Fruit fly (Drosophila melanogaster): ENCODE measurements around the gene CG6693.
A peak's percentile ranks its signal among the peaks of the same experiment; 100 is the strongest.

The CG6693 gene

DNA sequence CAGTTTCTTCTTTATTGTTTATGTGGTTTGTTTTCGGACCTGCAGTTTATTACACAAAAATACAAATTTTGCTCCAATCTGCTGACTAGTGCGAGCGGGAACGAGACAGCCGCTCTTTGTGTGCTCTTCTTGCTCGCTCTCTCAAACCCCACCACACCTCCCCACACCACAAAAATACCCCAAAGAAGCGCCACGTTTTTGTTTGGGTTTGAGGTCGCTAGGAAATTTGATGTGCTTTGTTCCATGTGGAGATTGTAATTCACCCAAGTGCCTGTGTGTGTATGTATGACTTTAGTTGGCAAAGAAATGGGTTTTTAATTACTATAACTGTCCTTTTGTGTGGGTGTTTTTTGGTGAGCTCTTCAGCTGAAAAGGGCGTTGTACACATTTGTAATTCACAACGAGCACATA lies 23.4 kb downstream of the CG6693 start:
- TF ChIP-seq Pif1A (GFP tag; optimal IDR thresholded peaks at IDR 0.05), result no peak
- TF ChIP-seq Ets98B (GFP tag; IDR thresholded peaks at IDR 0.05), result no peak
- no peak for TF ChIP-seq Pif1B (GFP tag; optimal IDR thresholded peaks at IDR 0.05)
- TF ChIP-seq CG8159 (tag; optimal IDR thresholded peaks at IDR 0.05), result no peak
- TF ChIP-seq fd96Ca (GFP tag; IDR thresholded peaks at IDR 0.05), result peak; percentile 47; the same call in 1 of the 3 replicates
- TF ChIP-seq CG32121 (GFP tag; IDR thresholded peaks at IDR 0.05), result 0 out of 2 replicates have a peak, but pooled peaks have one; percentile 14
- TF ChIP-seq Snoo (tag; optimal IDR thresholded peaks at IDR 0.05), result no peak
- no peak for TF ChIP-seq CG15710 (tag; optimal IDR thresholded peaks at IDR 0.05)
- TF ChIP-seq D1 (tag; optimal IDR thresholded peaks at IDR 0.05), result no peak
- no peak for TF ChIP-seq CG9948 (tag; optimal IDR thresholded peaks at IDR 0.05)
- no peak for TF ChIP-seq rn (GFP tag; IDR thresholded peaks at IDR 0.05)
- no peak for TF ChIP-seq CG10348 (GFP tag; IDR thresholded peaks at IDR 0.05)
- TF ChIP-seq CG17806 (tag; optimal IDR thresholded peaks at IDR 0.05), result no peak
- TF ChIP-seq CG8301 (tag; optimal IDR thresholded peaks at IDR 0.05), result no peak
- no peak for TF ChIP-seq EcR (GFP tag; optimal IDR thresholded peaks at IDR 0.05)
- TF ChIP-seq gl (tag; optimal IDR thresholded peaks at IDR 0.05), result no peak
- 0 out of 3 replicates have a peak, but pooled peaks have one; percentile 11 for TF ChIP-seq CG4496 (GFP tag; IDR thresholded peaks at IDR 0.05)
- TF ChIP-seq CG34367 (tag; optimal IDR thresholded peaks at IDR 0.05), result no peak
- TF ChIP-seq CG12605 (GFP tag; IDR thresholded peaks at IDR 0.05), result 0 out of 2 replicates have a peak, but pooled peaks have one; percentile 35
- no peak for TF ChIP-seq CG13204 (GFP tag; optimal IDR thresholded peaks at IDR 0.05)
- TF ChIP-seq CG14655 (GFP tag; optimal IDR thresholded peaks at IDR 0.05), result no peak

DNA sequence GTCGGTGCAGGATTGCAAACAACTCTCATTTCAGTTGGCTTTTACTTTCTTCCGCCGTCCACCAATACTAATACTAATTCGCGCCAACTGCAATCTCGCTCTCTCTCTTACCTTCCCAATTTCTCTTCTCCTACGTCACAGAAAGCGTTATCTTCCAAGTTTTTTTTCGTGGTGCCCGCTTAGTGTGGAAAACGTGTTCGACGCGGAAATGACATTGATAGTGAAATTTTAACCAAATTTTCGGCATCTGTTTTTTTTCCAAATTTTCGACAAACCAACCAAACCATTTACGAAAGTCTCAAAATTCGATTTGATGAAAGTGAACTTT lies 24.1 kb downstream of the CG6693 start, which contains the start of gene cu:
cu (plus strand) TSS at position 204 of the 328 bp plus-strand sequence.
- TF ChIP-seq EcR (GFP tag; optimal IDR thresholded peaks at IDR 0.05) (no peak), fd96Ca (GFP tag; IDR thresholded peaks at IDR 0.05) (peak; percentile 93)

- TF ChIP-seq CG8301 (tag; optimal IDR thresholded peaks at IDR 0.05) (peak; percentile 99), Pif1A (GFP tag; optimal IDR thresholded peaks at IDR 0.05) (peak; percentile 44), Snoo (tag; optimal IDR thresholded peaks at IDR 0.05) (peak; percentile 99), CG17806 (tag; optimal IDR thresholded peaks at IDR 0.05) (peak; percentile 98), CG9948 (tag; optimal IDR thresholded peaks at IDR 0.05) (peak; percentile 100), rn (GFP tag; IDR thresholded peaks at IDR 0.05) (peak; percentile 97), CG8159 (tag; optimal IDR thresholded peaks at IDR 0.05) (peak; percentile 99), CG10348 (GFP tag; IDR thresholded peaks at IDR 0.05) (peak; percentile 97), CG34367 (tag; optimal IDR thresholded peaks at IDR 0.05) (peak; percentile 96), Pif1B (GFP tag; optimal IDR thresholded peaks at IDR 0.05) (peak; percentile 93), gl (tag; optimal IDR thresholded peaks at IDR 0.05) (peak; percentile 89), EcR (GFP tag; optimal IDR thresholded peaks at IDR 0.05) (peak; percentile 97), Ets98B (GFP tag; IDR thresholded peaks at IDR 0.05) (peak; percentile 95), CG14655 (GFP tag; optimal IDR thresholded peaks at IDR 0.05) (peak; percentile 100), fd96Ca (GFP tag; IDR thresholded peaks at IDR 0.05) (no peak), D1 (tag; optimal IDR thresholded peaks at IDR 0.05) (peak; percentile 99), CG15710 (tag; optimal IDR thresholded peaks at IDR 0.05) (peak; percentile 99), CG4496 (GFP tag; IDR thresholded peaks at IDR 0.05) (peak; percentile 97), CG12605 (GFP tag; IDR thresholded peaks at IDR 0.05) (peak; percentile 94), CG13204 (GFP tag; optimal IDR thresholded peaks at IDR 0.05) (peak; percentile 86), CG32121 (GFP tag; IDR thresholded peaks at IDR 0.05) (peak; percentile 99)
Measured at dm6 chr3R:11196648-11197388, 24.6 kb downstream of the CG6693 start.

DNA sequence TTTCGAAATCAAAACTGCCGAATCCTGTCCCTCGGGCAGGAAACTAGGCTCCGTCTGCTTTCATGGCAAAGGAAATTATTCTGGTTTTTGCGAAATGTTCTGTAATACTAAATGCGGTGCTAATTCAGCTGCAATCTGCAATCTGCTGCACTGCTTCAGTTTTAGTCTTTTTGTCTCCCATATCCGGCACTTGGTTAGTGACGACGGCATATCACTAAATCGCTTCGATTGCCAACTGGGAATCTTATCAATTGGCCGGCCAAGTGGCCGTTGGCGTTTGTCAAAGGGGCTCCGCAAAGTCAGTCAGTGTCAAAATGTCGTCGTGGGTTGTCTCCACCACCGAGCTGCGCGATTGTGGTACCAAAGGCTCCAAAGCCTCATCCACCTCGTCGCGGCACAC lies 25.6 kb downstream of the CG6693 start, which contains the start of gene CG18577:
CG18577 (plus strand) TSS at position 301 of the 400 bp plus-strand sequence.
- no peak for TF ChIP-seq CG4496 (GFP tag; IDR thresholded peaks at IDR 0.05)
- TF ChIP-seq CG32121 (GFP tag; IDR thresholded peaks at IDR 0.05), result no peak
- TF ChIP-seq fd96Ca (GFP tag; IDR thresholded peaks at IDR 0.05), result no peak
- TF ChIP-seq CG12605 (GFP tag; IDR thresholded peaks at IDR 0.05), result no peak
- no peak for TF ChIP-seq gl (tag; optimal IDR thresholded peaks at IDR 0.05)
- no peak for TF ChIP-seq CG13204 (GFP tag; optimal IDR thresholded peaks at IDR 0.05)
- no peak for TF ChIP-seq rn (GFP tag; IDR thresholded peaks at IDR 0.05)
- TF ChIP-seq CG34367 (tag; optimal IDR thresholded peaks at IDR 0.05), result no peak
- no peak for TF ChIP-seq CG17806 (tag; optimal IDR thresholded peaks at IDR 0.05)
- no peak for TF ChIP-seq CG9948 (tag; optimal IDR thresholded peaks at IDR 0.05)
- TF ChIP-seq D1 (tag; optimal IDR thresholded peaks at IDR 0.05), result no peak
- TF ChIP-seq Pif1B (GFP tag; optimal IDR thresholded peaks at IDR 0.05), result no peak

- TF ChIP-seq CG14655 (GFP tag; optimal IDR thresholded peaks at IDR 0.05) (no peak), CG17806 (tag; optimal IDR thresholded peaks at IDR 0.05) (no peak), fd96Ca (GFP tag; IDR thresholded peaks at IDR 0.05) (no peak)
Measured at dm6 chr3R:11178300-11178699, 43.1 kb downstream of the CG6693 start.

- TF ChIP-seq CG14655 (GFP tag; optimal IDR thresholded peaks at IDR 0.05), result no peak
- no peak for TF ChIP-seq CG12605 (GFP tag; IDR thresholded peaks at IDR 0.05)
- TF ChIP-seq CG17806 (tag; optimal IDR thresholded peaks at IDR 0.05), result no peak
- no peak for TF ChIP-seq CG10348 (GFP tag; IDR thresholded peaks at IDR 0.05)
- no peak for TF ChIP-seq CG8301 (tag; optimal IDR thresholded peaks at IDR 0.05)
- TF ChIP-seq CG9948 (tag; optimal IDR thresholded peaks at IDR 0.05), result no peak
- no peak for TF ChIP-seq EcR (GFP tag; optimal IDR thresholded peaks at IDR 0.05)
- TF ChIP-seq CG34367 (tag; optimal IDR thresholded peaks at IDR 0.05), result no peak
- no peak for TF ChIP-seq D1 (tag; optimal IDR thresholded peaks at IDR 0.05)
- TF ChIP-seq CG15710 (tag; optimal IDR thresholded peaks at IDR 0.05), result no peak
- TF ChIP-seq Pif1A (GFP tag; optimal IDR thresholded peaks at IDR 0.05), result no peak
- TF ChIP-seq Pif1B (GFP tag; optimal IDR thresholded peaks at IDR 0.05), result no peak
Measured at dm6 chr3R:11177579-11177978, 43.9 kb downstream of the CG6693 start.

Measured in whole organism, pupa.